Worm (Caenorhabditis elegans): ENCODE measurements around the gene F38B6.4.
A peak's percentile ranks its signal among the peaks of the same experiment; 100 is the strongest.

F38B6.4 gene

ce11 chrX:6689985-6690384, 15.3 kb downstream of the F38B6.4 start, which contains the start of gene F38B6.6:
F38B6.6 (minus strand) TSS chrX:6690085.
- no peak for TF ChIP-seq ama-1 (optimal IDR thresholded peaks at IDR 0.05)
- TF ChIP-seq nhr-77 (tag; optimal IDR thresholded peaks at IDR 0.05): no peak
- TF ChIP-seq F37D6.2 (tag; optimal IDR thresholded peaks at IDR 0.05): no peak
- no peak for TF ChIP-seq aly-2 (tag; optimal IDR thresholded peaks at IDR 0.05)
- TF ChIP-seq fkh-10 (GFP tag; optimal IDR thresholded peaks at IDR 0.05): peak; percentile 11

DNA sequence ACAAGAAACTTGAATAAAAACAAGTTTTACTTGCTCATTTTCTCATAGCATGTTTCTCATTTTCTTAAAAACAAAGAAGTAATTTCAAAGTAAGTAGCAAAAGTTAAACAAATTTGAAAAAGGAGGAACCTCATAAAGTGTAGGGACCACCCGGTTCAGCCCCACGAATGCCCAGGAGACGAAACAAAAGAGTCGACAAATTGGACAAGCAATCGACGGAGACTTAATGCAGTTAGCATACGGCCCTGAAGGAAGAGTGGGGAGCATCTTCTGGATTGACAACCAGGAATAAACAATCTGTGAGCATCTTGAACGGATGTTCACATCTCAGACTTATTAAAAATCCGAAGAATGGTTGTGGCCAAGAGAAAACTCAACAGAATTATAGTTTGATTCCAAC, 17.0 kb downstream of the F38B6.4 start:
- TF ChIP-seq zfp-2 (tag; optimal IDR thresholded peaks at IDR 0.05): no peak
- no peak for TF ChIP-seq zip-2 (tag; optimal IDR thresholded peaks at IDR 0.05)

DNA sequence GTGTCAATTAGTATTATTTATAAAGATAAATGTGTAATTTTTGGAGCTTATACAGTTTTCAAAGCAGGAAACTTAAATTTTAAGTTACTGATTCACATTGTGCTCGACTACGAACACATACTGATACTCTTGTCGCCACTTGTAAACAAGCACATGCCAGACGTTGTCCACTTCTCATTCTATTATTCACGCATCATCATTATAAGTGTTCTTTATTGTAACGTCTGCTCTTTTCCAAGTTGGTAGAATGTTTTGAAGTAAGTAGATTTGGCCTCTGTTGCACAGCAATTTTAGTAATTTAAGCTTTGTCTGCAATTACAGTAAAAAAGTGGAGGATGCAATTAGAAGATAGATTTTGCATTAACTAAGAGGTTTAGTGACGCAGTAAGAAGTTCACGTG, 18.2 kb downstream of the F38B6.4 start:
- no peak for TF ChIP-seq tra-1 (GFP tag; IDR thresholded peaks at IDR 0.05)
- TF ChIP-seq unc-62 (GFP tag; optimal IDR thresholded peaks at IDR 0.05 in 1 of 2): peak in 1 of 2 experiments; percentile 74
- no peak for TF ChIP-seq unc-62 (tag; optimal IDR thresholded peaks at IDR 0.05)

DNA sequence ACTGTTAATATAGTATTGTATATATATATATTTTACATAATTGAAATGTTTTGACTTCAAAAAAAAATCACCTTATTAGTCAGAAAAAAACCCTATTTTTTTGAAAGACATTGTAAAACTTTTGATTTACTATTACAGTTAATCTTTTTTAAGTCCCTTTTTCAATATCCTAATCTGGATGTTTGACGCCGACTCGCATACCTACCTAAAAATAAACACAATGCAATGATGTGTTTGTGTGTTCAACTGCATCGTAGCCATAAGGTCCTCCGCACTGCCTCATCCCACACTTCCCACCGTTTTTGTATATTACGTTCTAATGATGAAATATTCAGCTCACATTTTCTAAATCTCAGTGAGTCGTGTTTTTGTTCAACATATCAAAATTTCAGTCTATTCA, 18.7 kb downstream of the F38B6.4 start, which contains the start of gene F38B6.3:
Gene F38B6.3, plus strand, starts transcription at position 301 of the 400 bp plus-strand sequence.
- no peak for TF ChIP-seq lsy-2 (tag; optimal IDR thresholded peaks at IDR 0.05)
- TF ChIP-seq lin-38 (GFP tag; IDR thresholded peaks at IDR 0.05): no peak
- TF ChIP-seq ceh-44 (GFP tag; IDR thresholded peaks at IDR 0.05): no peak
- TF ChIP-seq T20F7.1 (GFP tag; optimal IDR thresholded peaks at IDR 0.05): no peak
- no peak for TF ChIP-seq pha-4 (GFP tag; IDR thresholded peaks at IDR 0.05)
- TF ChIP-seq pha-4 (tag; optimal IDR thresholded peaks at IDR 0.05): no peak
- TF ChIP-seq ceh-62 (tag; optimal IDR thresholded peaks at IDR 0.05): no peak
- TF ChIP-seq ama-1 (optimal IDR thresholded peaks at IDR 0.05): no peak
- TF ChIP-seq lin-15B (tag; optimal IDR thresholded peaks at IDR 0.05): no peak
- TF ChIP-seq hif-1 (tag; optimal IDR thresholded peaks at IDR 0.05): no peak
- TF ChIP-seq mdl-1 (tag; optimal IDR thresholded peaks at IDR 0.05): no peak
- TF ChIP-seq ZK546.5 (tag; optimal IDR thresholded peaks at IDR 0.05): no peak
- TF ChIP-seq zip-2 (tag; optimal IDR thresholded peaks at IDR 0.05): no peak
- no peak for TF ChIP-seq duxl-1 (tag; optimal IDR thresholded peaks at IDR 0.05; ENCODE audit: poor library complexity)
- TF ChIP-seq mdt-29 (GFP tag; IDR thresholded peaks at IDR 0.05): no peak

ce11 chrX:6698267-6698666, 23.6 kb downstream of the F38B6.4 start, which contains the start of the genes F38B6.7 and F38B6.2:
F38B6.7 (minus strand) TSS chrX:6698367.
F38B6.2 (plus strand) TSS chrX:6698533.
- TF ChIP-seq nhr-111 (GFP tag; optimal IDR thresholded peaks at IDR 0.05): no peak
- TF ChIP-seq daf-16 (GFP tag; optimal IDR thresholded peaks at IDR 0.05): no peak
- TF ChIP-seq daf-16 (tag; optimal IDR thresholded peaks at IDR 0.05): no peak
- no peak for TF ChIP-seq egl-27 (tag; optimal IDR thresholded peaks at IDR 0.05)
- TF ChIP-seq duxl-1 (tag; optimal IDR thresholded peaks at IDR 0.05; ENCODE audit: poor library complexity): no peak
- no peak for TF ChIP-seq zfp-2 (tag; optimal IDR thresholded peaks at IDR 0.05)
- TF ChIP-seq zfp-3 (GFP tag; conservative IDR thresholded peaks at IDR 0.05): no peak
- no peak for TF ChIP-seq ceh-62 (tag; optimal IDR thresholded peaks at IDR 0.05)
- no peak for TF ChIP-seq ztf-11 (tag; optimal IDR thresholded peaks at IDR 0.05)
- no peak for TF ChIP-seq lin-15B (tag; optimal IDR thresholded peaks at IDR 0.05)
- no peak for TF ChIP-seq hlh-30 (tag; optimal IDR thresholded peaks at IDR 0.05; ENCODE audit: insufficient read depth)
- no peak for TF ChIP-seq fos-1 (tag; optimal IDR thresholded peaks at IDR 0.05)
- no peak for TF ChIP-seq zag-1 (tag; optimal IDR thresholded peaks at IDR 0.05)
- TF ChIP-seq F49E8.2 (tag; optimal IDR thresholded peaks at IDR 0.05; ENCODE audit: borderline replicate concordance): no peak

DNA sequence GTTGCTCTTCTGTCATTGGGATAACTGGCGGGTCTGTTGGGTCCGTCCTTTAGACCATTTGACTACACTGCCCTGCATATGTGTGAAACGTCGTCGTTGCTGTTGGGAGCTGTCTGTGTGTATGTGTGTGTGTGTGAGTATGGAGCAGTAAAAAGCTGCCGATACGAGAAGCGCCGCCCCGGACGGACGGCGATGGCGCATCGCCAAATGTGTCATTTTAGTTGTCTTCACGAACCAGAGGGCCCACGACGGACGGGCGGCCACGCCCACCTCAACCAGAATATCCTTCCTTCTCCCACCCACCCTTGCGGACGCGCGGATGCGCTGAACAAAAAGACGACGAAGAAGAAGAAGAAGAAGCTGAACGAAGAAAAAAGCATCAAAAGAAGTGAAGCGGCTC, 27.6 kb downstream of the F38B6.4 start, which contains the start of gene acr-2:
Gene acr-2, plus strand, starts transcription at position 301 of the 400 bp plus-strand sequence.
- TF ChIP-seq ceh-44 (GFP tag; IDR thresholded peaks at IDR 0.05) (peak; percentile 24; the same call in 1 of the 2 replicates), mdt-29 (GFP tag; IDR thresholded peaks at IDR 0.05) (no peak), mes-2 (tag; optimal IDR thresholded peaks at IDR 0.05; ENCODE audit: poor library complexity, severe bottlenecking) (no peak), nhr-111 (GFP tag; optimal IDR thresholded peaks at IDR 0.05) (no peak), F49E8.2 (tag; optimal IDR thresholded peaks at IDR 0.05; ENCODE audit: borderline replicate concordance) (no peak), lin-13 (GFP tag; optimal IDR thresholded peaks at IDR 0.05) (no peak), egl-43 (GFP tag; IDR thresholded peaks at IDR 0.05) (no peak), dmd-6 (GFP tag; IDR thresholded peaks at IDR 0.05) (no peak), ctbp-1 (GFP tag; IDR thresholded peaks at IDR 0.05) (0 out of 2 replicates have a peak, but pooled peaks have one; percentile 30), hmg-1.1 (GFP tag; IDR thresholded peaks at IDR 0.05) (peak; percentile 48), pqm-1 (tag; optimal IDR thresholded peaks at IDR 0.05) (no peak), madf-5 (GFP tag; IDR thresholded peaks at IDR 0.05) (no peak)
